Fruit fly (Drosophila melanogaster) whole organism, prepupa: ENCODE data around the gene CstF64.

Source experiments
- Blimp-1 ChIP-seq: fragments of 200-800 bp; sonication (Bioruptor generic); optimal IDR thresholded peaks from 3 replicates; lab custom pipeline; 2017; ENCODE audit warnings: missing biosample characterization, missing genetic modification characterization, mild to moderate bottlenecking, moderate library complexity, missing genetic modification reagents
- CG10631 ChIP-seq: fragments of 200-800 bp; sonication (Bioruptor generic); optimal IDR thresholded peaks from 2 replicates; lab custom pipeline; 2016; ENCODE audit warnings: missing biosample characterization, missing genetic modification characterization
- CG11294 ChIP-seq: fragments of 200-800 bp; sonication (Bioruptor generic); IDR thresholded peaks from 2 replicates; pipeline ENCODE4 v1.3.6; 2022; ENCODE audit warnings: missing biosample characterization, missing genetic modification characterization
- CG11762 ChIP-seq: fragments of 200-800 bp; sonication (Bioruptor generic); optimal IDR thresholded peaks from 3 replicates; lab custom pipeline; 2016; ENCODE audit warnings: missing biosample characterization, missing genetic modification characterization; ENCODE audit not compliant: insufficient read depth
- CG15336 ChIP-seq: fragments of 200-800 bp; sonication (Bioruptor generic); IDR thresholded peaks from 2 replicates; pipeline ENCODE4 v1.3.6; 2022; ENCODE audit warnings: missing biosample characterization, missing genetic modification characterization
- CG1621 ChIP-seq: fragments of 200-800 bp; sonication (Bioruptor generic); optimal IDR thresholded peaks from 3 replicates; lab custom pipeline; 2018; ENCODE audit warnings: missing biosample characterization, mild to moderate bottlenecking, missing genetic modification characterization
- CG16779 ChIP-seq: fragments of 200-800 bp; sonication (Bioruptor generic); optimal IDR thresholded peaks from 3 replicates; lab custom pipeline; 2017; ENCODE audit warnings: missing biosample characterization, mild to moderate bottlenecking, missing genetic modification characterization
- CG3032 ChIP-seq: fragments of 200-800 bp; optimal IDR thresholded peaks from 2 replicates; lab custom pipeline; 2019; ENCODE audit warnings: missing biosample characterization, mild to moderate bottlenecking, missing genetic modification characterization, moderate library complexity
- CG32006 ChIP-seq: fragments of 200-800 bp; sonication (Bioruptor generic); optimal IDR thresholded peaks from 3 replicates; lab custom pipeline; 2017; ENCODE audit warnings: missing biosample characterization, mild to moderate bottlenecking, missing genetic modification characterization
- CG34406 ChIP-seq: fragments of 200-800 bp; sonication (Bioruptor generic); optimal IDR thresholded peaks from 3 replicates; lab custom pipeline; 2016; ENCODE audit warnings: missing biosample characterization, missing genetic modification characterization
- CG3919 ChIP-seq: fragments of 200-800 bp; sonication (Bioruptor generic); optimal IDR thresholded peaks from 3 replicates; lab custom pipeline; 2016; ENCODE audit warnings: missing biosample characterization, missing genetic modification characterization
- CG4318 ChIP-seq: fragments of 200-800 bp; sonication (Bioruptor generic); optimal IDR thresholded peaks from 3 replicates; lab custom pipeline; 2017; ENCODE audit warnings: missing biosample characterization, mild to moderate bottlenecking, missing genetic modification characterization
- CG6163 ChIP-seq: fragments of 200-800 bp; sonication (Bioruptor generic); IDR thresholded peaks from 3 replicates; pipeline ENCODE4 v1.3.6; 2022; ENCODE audit warnings: missing biosample characterization, missing genetic modification characterization
- CG6276 ChIP-seq: fragments of 200-800 bp; sonication (Bioruptor generic); optimal IDR thresholded peaks from 2 replicates; lab custom pipeline; 2017; ENCODE audit warnings: missing biosample characterization, mild to moderate bottlenecking, missing genetic modification characterization
- CG6808 ChIP-seq: fragments of 200-800 bp; sonication (Bioruptor generic); optimal IDR thresholded peaks from 3 replicates; lab custom pipeline; 2017; ENCODE audit warnings: missing biosample characterization, missing genetic modification characterization, mild to moderate bottlenecking, moderate library complexity, missing genetic modification reagents
- CG7368 ChIP-seq: fragments of 200-800 bp; sonication (Bioruptor generic); optimal IDR thresholded peaks from 3 replicates; lab custom pipeline; 2016; ENCODE audit warnings: missing biosample characterization, missing genetic modification characterization
- CG8119 ChIP-seq: fragments of 200-800 bp; sonication (Bioruptor generic); IDR thresholded peaks from 3 replicates; pipeline ENCODE4 v1.3.6; 2022; ENCODE audit warnings: missing biosample characterization, missing genetic modification characterization
- Eip75B ChIP-seq: fragments of 200-800 bp; sonication (Bioruptor generic); optimal IDR thresholded peaks from 3 replicates; lab custom pipeline; 2016; ENCODE audit warnings: missing biosample characterization, missing genetic modification characterization
- Eip78C ChIP-seq: fragments of 200-800 bp; sonication (Bioruptor generic); peaks from one replicate; lab custom pipeline; 2016; ENCODE audit warnings: missing biosample characterization, missing genetic modification characterization
- Ets21C ChIP-seq: fragments of 200-800 bp; sonication (Bioruptor generic); optimal IDR thresholded peaks from 3 replicates; lab custom pipeline; 2016; ENCODE audit warnings: missing biosample characterization, missing genetic modification characterization
- Ets96B ChIP-seq: fragments of 200-800 bp; optimal IDR thresholded peaks from 2 replicates; lab custom pipeline; 2019; ENCODE audit warnings: missing biosample characterization, mild to moderate bottlenecking, missing genetic modification characterization, moderate library complexity
- Gug ChIP-seq: fragments of 200-800 bp; sonication (Bioruptor generic); IDR thresholded peaks from 2 replicates; pipeline ENCODE4 v1.3.6; 2022; ENCODE audit warnings: missing biosample characterization, missing genetic modification characterization
- Hr38 ChIP-seq: sonication (Bioruptor generic); optimal IDR thresholded peaks from 2 replicates; lab custom pipeline; 2016; ENCODE audit warnings: missing biosample characterization, missing genetic modification characterization
- Hr4 ChIP-seq: fragments of 200-800 bp; sonication (Bioruptor generic); optimal IDR thresholded peaks from 3 replicates; lab custom pipeline; 2016; ENCODE audit warnings: missing biosample characterization, missing genetic modification characterization
- Lpt ChIP-seq: fragments of 200-800 bp; sonication (Bioruptor generic); optimal IDR thresholded peaks from 3 replicates; lab custom pipeline; 2016; ENCODE audit warnings: missing biosample characterization, missing genetic modification characterization
- Met ChIP-seq: fragments of 200-800 bp; sonication (Bioruptor generic); optimal IDR thresholded peaks from 3 replicates; lab custom pipeline; 2016; ENCODE audit warnings: missing biosample characterization, missing genetic modification characterization
- OdsH ChIP-seq: fragments of 200-800 bp; sonication (Bioruptor generic); optimal IDR thresholded peaks from 3 replicates; lab custom pipeline; 2016; ENCODE audit warnings: missing biosample characterization, missing genetic modification characterization
- Sox14 ChIP-seq: fragments of 200-800 bp; sonication (Bioruptor generic); optimal IDR thresholded peaks from 3 replicates; lab custom pipeline; 2016; ENCODE audit warnings: missing biosample characterization, missing genetic modification characterization
- achi ChIP-seq: fragments of 200-800 bp; sonication (Bioruptor generic); optimal IDR thresholded peaks from 3 replicates; lab custom pipeline; 2016; ENCODE audit warnings: missing biosample characterization, missing genetic modification characterization
- acj6 ChIP-seq: fragments of 200-800 bp; sonication (Bioruptor generic); optimal IDR thresholded peaks from 3 replicates; lab custom pipeline; 2016; ENCODE audit warnings: missing biosample characterization, missing genetic modification characterization
- cyc ChIP-seq: fragments of 200-800 bp; sonication (Bioruptor generic); optimal IDR thresholded peaks from 3 replicates; lab custom pipeline; 2016; ENCODE audit warnings: missing biosample characterization, missing genetic modification characterization
- dac ChIP-seq: fragments of 200-800 bp; sonication (Bioruptor generic); optimal IDR thresholded peaks from 2 replicates; lab custom pipeline; 2017; ENCODE audit warnings: missing biosample characterization, mild to moderate bottlenecking, missing genetic modification characterization
- eg ChIP-seq: fragments of 200-800 bp; sonication (Bioruptor generic); IDR thresholded peaks from 3 replicates; pipeline ENCODE4 v1.3.6; 2022; ENCODE audit warnings: missing biosample characterization, missing genetic modification characterization
- esn ChIP-seq: fragments of 200-800 bp; sonication (Bioruptor generic); optimal IDR thresholded peaks from 2 replicates; lab custom pipeline; 2016; ENCODE audit warnings: missing biosample characterization, mild to moderate bottlenecking, missing genetic modification characterization, moderate library complexity
- fd59A ChIP-seq: fragments of 200-800 bp; sonication (Bioruptor generic); optimal IDR thresholded peaks from 2 replicates; lab custom pipeline; 2017; ENCODE audit warnings: missing biosample characterization, mild to moderate bottlenecking, missing genetic modification characterization, missing genetic modification reagents
- net ChIP-seq: fragments of 200-800 bp; sonication (Bioruptor generic); optimal IDR thresholded peaks from 3 replicates; lab custom pipeline; 2016; ENCODE audit warnings: missing biosample characterization, missing genetic modification characterization
- pdm3 ChIP-seq: fragments of 200-800 bp; sonication (Bioruptor generic); optimal IDR thresholded peaks from 3 replicates; lab custom pipeline; 2016; ENCODE audit warnings: missing biosample characterization, missing genetic modification characterization
- salr ChIP-seq, 2 experiments: fragments of 200-800 bp; sonication (Bioruptor generic); optimal IDR thresholded peaks; 3 replicates each; lab custom pipeline; 2016 to 2018; ENCODE audit warnings: missing biosample characterization in 2 of 2, missing genetic modification characterization in 2 of 2, mild to moderate bottlenecking in 1 of 2
- ss ChIP-seq, 2 experiments: fragments of 200-800 bp; sonication (Bioruptor generic); optimal IDR thresholded peaks; 2 replicates in 1 of 2; 3 replicates in 1 of 2; lab custom pipeline; 2017 to 2018; ENCODE audit warnings: mild to moderate bottlenecking in 2 of 2, missing biosample characterization in 2 of 2, missing genetic modification characterization in 2 of 2, moderate library complexity in 1 of 2
- svp ChIP-seq: fragments of 200-800 bp; sonication (Bioruptor generic); peaks from one replicate; lab custom pipeline; 2016; ENCODE audit warnings: missing biosample characterization, missing genetic modification characterization

The CstF64 gene

DNA sequence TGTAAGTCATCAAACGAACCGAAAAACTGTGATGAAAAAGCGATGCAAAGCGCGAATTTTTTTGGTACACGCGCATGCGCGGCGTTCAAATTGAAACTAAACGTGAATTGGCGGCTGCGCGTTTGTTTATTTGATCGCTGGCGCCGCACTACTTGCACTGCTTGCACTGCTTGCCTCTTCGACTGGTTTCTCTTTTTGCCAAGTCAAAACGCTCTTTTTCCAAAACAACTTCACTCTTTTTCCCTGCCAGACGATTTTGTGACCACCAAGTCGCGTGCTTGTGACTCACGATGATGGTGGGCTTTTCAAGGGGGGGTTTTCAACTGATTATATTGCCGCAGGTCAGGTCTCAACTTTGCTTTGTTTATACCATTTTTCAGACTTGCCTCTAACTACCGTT lies 38.2 kb upstream of the CstF64 start, which contains the start of gene CG14304:
TSS of gene CG14304 (minus strand) at position 98 of the 400 bp plus-strand sequence.
- TF ChIP-seq fd59A (no peak), salr (GFP tag; optimal IDR thresholded peaks at IDR 0.05; lab: Kevin White, UChicago) (no peak), Lpt (no peak), dac (GFP tag; lab: Kevin White, UChicago) (no peak), esn (GFP tag; lab: Kevin White, UChicago) (no peak), ss (GFP tag; optimal IDR thresholded peaks at IDR 0.05; lab: Kevin White, UChicago) (peak in 1 of 2 experiments; percentile 30), acj6 (no peak), cyc (GFP tag; lab: Kevin White, UChicago) (no peak), eg (GFP tag; lab: Robert Waterston, UW) (peak; percentile 44; the same call in 1 of the 3 replicates)

DNA sequence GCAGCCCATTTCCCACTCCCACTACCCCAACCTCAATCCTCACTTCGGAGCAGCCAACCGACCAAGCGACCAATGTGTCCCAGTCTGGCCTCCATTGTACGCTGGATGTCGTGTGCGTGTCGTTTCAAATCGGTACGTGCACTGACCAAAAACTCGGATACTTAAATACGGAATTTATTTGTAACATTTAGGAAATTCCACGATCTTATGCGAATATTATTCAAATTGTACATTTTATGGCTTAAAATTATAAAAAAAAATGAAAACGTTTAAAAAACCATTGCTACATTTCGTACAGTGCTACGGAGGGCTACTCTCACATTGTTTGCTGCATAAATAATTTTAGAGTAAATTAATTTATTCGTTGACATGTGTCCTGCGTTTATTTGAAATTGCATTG lies 34.9 kb upstream of the CstF64 start:
- TF ChIP-seq OdsH (GFP tag; lab: Kevin White, UChicago) (peak; percentile 49), CG8119 (peak; percentile 83), CG10631 (GFP tag; lab: Kevin White, UChicago) (peak; percentile 26), CG3919 (GFP tag; lab: Kevin White, UChicago) (peak; percentile 54), Eip78C (GFP tag; lab: Kevin White, UChicago) (peak; percentile 79), Met (GFP tag; lab: Kevin White, UChicago) (peak; percentile 1), CG4318 (GFP tag; lab: Kevin White, UChicago) (peak; percentile 53), CG15336 (GFP tag; lab: Robert Waterston, UW) (peak; percentile 81), CG6808 (GFP tag; lab: Kevin White, UChicago) (no peak), Ets21C (GFP tag; lab: Kevin White, UChicago) (no peak), CG3032 (tag; lab: Kevin White, UChicago) (no peak), CG6163 (GFP tag; lab: Robert Waterston, UW) (peak; percentile 69), CG1621 (tag; lab: Kevin White, UChicago) (no peak), Hr38 (GFP tag; lab: Kevin White, UChicago) (no peak), pdm3 (peak; percentile 53), Sox14 (GFP tag; lab: Kevin White, UChicago) (peak; percentile 13), CG6276 (GFP tag; lab: Kevin White, UChicago) (peak; percentile 75), CG34406 (GFP tag; lab: Kevin White, UChicago) (no peak), acj6 (peak; percentile 32), salr (GFP tag; optimal IDR thresholded peaks at IDR 0.05; lab: Kevin White, UChicago) (peak in 1 of 2 experiments; percentile 48), Eip75B (no peak), eg (GFP tag; lab: Robert Waterston, UW) (peak; percentile 74), CG11762 (GFP tag; lab: Kevin White, UChicago) (peak; percentile 10), Ets96B (tag; lab: Kevin White, UChicago) (no peak), Hr4 (peak; percentile 82), CG7368 (no peak), CG11294 (GFP tag; lab: Robert Waterston, UW) (peak; percentile 42; the same call in 1 of the 2 replicates), cyc (GFP tag; lab: Kevin White, UChicago) (peak; percentile 1), achi (GFP tag; lab: Kevin White, UChicago) (peak; percentile 49), net (peak; percentile 38), Lpt (peak; percentile 20), Blimp-1 (GFP tag; lab: Kevin White, UChicago) (no peak), CG16779 (no peak), Gug (GFP tag; lab: Robert Waterston, UW) (peak; percentile 39; the same call in 1 of the 2 replicates), CG32006 (GFP tag; lab: Kevin White, UChicago) (peak; percentile 73), svp (GFP tag; lab: Kevin White, UChicago) (peak; percentile 47)
